Fruit fly (Drosophila melanogaster): Measurements from ENCODE around the gene PH4alphaNE1.

Gene PH4alphaNE1

DNA sequence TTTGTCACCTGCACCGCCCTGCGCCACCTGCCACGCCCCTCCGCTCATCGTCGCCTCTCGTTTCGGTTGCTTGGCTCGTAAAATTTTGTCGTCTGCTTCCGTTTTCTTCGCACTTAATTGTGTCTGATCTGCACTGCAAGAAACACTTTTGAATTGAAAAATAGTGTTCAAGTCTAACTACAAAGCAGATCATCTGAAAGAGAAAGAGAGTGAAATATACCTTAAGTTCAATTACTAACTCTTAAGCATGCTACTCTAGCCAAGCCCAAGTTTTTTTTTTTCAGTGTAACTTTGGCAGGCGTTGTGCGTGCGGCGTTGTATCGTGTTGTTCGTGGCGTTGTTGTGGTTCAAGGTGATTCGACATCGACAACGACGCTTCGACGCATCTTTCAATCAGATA lies 40.1 kb upstream of the PH4alphaNE1 start (continued):
- TF ChIP-seq CTCF (GFP tag; optimal IDR thresholded peaks at IDR 0.05): peak; percentile 43
- TF ChIP-seq CG17328 (GFP tag; IDR thresholded peaks at IDR 0.05): peak; percentile 93
- TF ChIP-seq CG12155 (GFP tag; optimal IDR thresholded peaks at IDR 0.05): peak; percentile 87
- TF ChIP-seq schlank (tag; optimal IDR thresholded peaks at IDR 0.05): peak; percentile 89
- peak; percentile 82 for TF ChIP-seq CG10274 (GFP tag; optimal IDR thresholded peaks at IDR 0.05)
- peak; percentile 87 for TF ChIP-seq tio (GFP tag; optimal IDR thresholded peaks at IDR 0.05)
- peak; percentile 93 for TF ChIP-seq CG11504 (tag; optimal IDR thresholded peaks at IDR 0.05)
- TF ChIP-seq ranshi (GFP tag; IDR thresholded peaks at IDR 0.05): peak; percentile 94
- peak in 1 of 3 experiments; percentile 67 for TF ChIP-seq lola (GFP tag; optimal IDR thresholded peaks at IDR 0.05)
- TF ChIP-seq CG4424 (GFP tag; optimal IDR thresholded peaks at IDR 0.05): peak; percentile 93
- TF ChIP-seq gsb-n (tag; optimal IDR thresholded peaks at IDR 0.05): peak; percentile 81
- TF ChIP-seq C15 (GFP tag; IDR thresholded peaks at IDR 0.05): peak; percentile 82; the same call in 2 of the 3 replicates
- TF ChIP-seq CG13775 (GFP tag; optimal IDR thresholded peaks at IDR 0.05): peak; percentile 82
- TF ChIP-seq pb (GFP tag; optimal IDR thresholded peaks at IDR 0.05): peak; percentile 90
- peak in 1 of 2 experiments; percentile 94 for TF ChIP-seq eve (GFP tag; optimal IDR thresholded peaks at IDR 0.05)
- peak; percentile 93 for TF ChIP-seq org-1 (GFP tag; optimal IDR thresholded peaks at IDR 0.05)
- peak; percentile 55 for TF ChIP-seq Nf-YB (GFP tag; optimal IDR thresholded peaks at IDR 0.05)
- TF ChIP-seq zen (tag; optimal IDR thresholded peaks at IDR 0.05): peak; percentile 80
- peak; percentile 92 for TF ChIP-seq CG5245 (GFP tag; optimal IDR thresholded peaks at IDR 0.05)
- peak; percentile 80 for TF ChIP-seq CG43689 (GFP tag; IDR thresholded peaks at IDR 0.05)
- TF ChIP-seq Max (GFP tag; optimal IDR thresholded peaks at IDR 0.05): peak; percentile 83
- TF ChIP-seq CG11398 (GFP tag; optimal IDR thresholded peaks at IDR 0.05): peak; percentile 89
- peak; percentile 93 for TF ChIP-seq row (GFP tag; IDR thresholded peaks at IDR 0.05)
- TF ChIP-seq CG16815 (GFP tag; optimal IDR thresholded peaks at IDR 0.05): peak; percentile 74
- TF ChIP-seq slou (GFP tag; optimal IDR thresholded peaks at IDR 0.05): peak; percentile 85
- peak; percentile 93 for TF ChIP-seq PHDP (tag; optimal IDR thresholded peaks at IDR 0.05)
- peak; percentile 93 for TF ChIP-seq Fer2 (tag; optimal IDR thresholded peaks at IDR 0.05)
- TF ChIP-seq CG10209 (GFP tag; optimal IDR thresholded peaks at IDR 0.05): peak; percentile 90
- peak; percentile 92 for TF ChIP-seq Asciz (GFP tag; optimal IDR thresholded peaks at IDR 0.05)
- TF ChIP-seq sens-2 (GFP tag; IDR thresholded peaks at IDR 0.05): peak; percentile 86
- no peak for TF ChIP-seq sc (optimal IDR thresholded peaks at IDR 0.05)
- peak; percentile 73 for TF ChIP-seq sc (GFP tag; optimal IDR thresholded peaks at IDR 0.05)
- TF ChIP-seq CG7928 (GFP tag; optimal IDR thresholded peaks at IDR 0.05): peak; percentile 75
- TF ChIP-seq CG17359 (tag; optimal IDR thresholded peaks at IDR 0.05): peak; percentile 95
- peak; percentile 92 for TF ChIP-seq HHEX (GFP tag; optimal IDR thresholded peaks at IDR 0.05)
- peak; percentile 93 for TF ChIP-seq fd3F (GFP tag; optimal IDR thresholded peaks at IDR 0.05)
- peak; percentile 88 for TF ChIP-seq Oaz (GFP tag; IDR thresholded peaks at IDR 0.05)
- TF ChIP-seq gem (tag; optimal IDR thresholded peaks at IDR 0.05): peak; percentile 94
- peak; percentile 81 for TF ChIP-seq sima (GFP tag; optimal IDR thresholded peaks at IDR 0.05)
- TF ChIP-seq CG10979 (tag; optimal IDR thresholded peaks at IDR 0.05): peak; percentile 86
- peak; percentile 81 for TF ChIP-seq Lim3 (GFP tag; IDR thresholded peaks at IDR 0.05)
- TF ChIP-seq exex (tag; optimal IDR thresholded peaks at IDR 0.05): peak; percentile 70
- TF ChIP-seq CG9437 (GFP tag; optimal IDR thresholded peaks at IDR 0.05): peak; percentile 79
- TF ChIP-seq CG34224 (GFP tag; IDR thresholded peaks at IDR 0.05; ENCODE audit: partially characterized antibody): no peak
- TF ChIP-seq CG10366 (GFP tag; IDR thresholded peaks at IDR 0.05): peak; percentile 94
- TF ChIP-seq CG18619 (GFP tag; optimal IDR thresholded peaks at IDR 0.05): peak; percentile 91
- no peak for TF ChIP-seq Trl (optimal IDR thresholded peaks at IDR 0.05)
- TF ChIP-seq Trl (GFP tag; optimal IDR thresholded peaks at IDR 0.05): peak; percentile 96
- peak; percentile 87 for TF ChIP-seq CG6765 (GFP tag; optimal IDR thresholded peaks at IDR 0.05)
- no peak for TF ChIP-seq Elba2 (GFP tag; optimal IDR thresholded peaks at IDR 0.05)
- TF ChIP-seq CrebB (tag; optimal IDR thresholded peaks at IDR 0.05): peak; percentile 83
- TF ChIP-seq CG9215 (GFP tag; IDR thresholded peaks at IDR 0.05): peak; percentile 87
